Worm (Caenorhabditis elegans) whole organism, L4 larva: ENCODE data around the gene din-1.

Source experiments
- F44E2.7 ChIP-seq: fragments of 200-800 bp; sonication (Bioruptor generic); IDR thresholded peaks from 2 replicates; pipeline ENCODE4 v2.1.2; 2022; ENCODE audit warnings: missing genetic modification characterization, missing compliant biosample characterization
- R02D3.7 ChIP-seq: fragments of 150-350 bp; sonication (generic microtip); optimal IDR thresholded peaks from 3 replicates; lab custom pipeline; 2014; ENCODE audit warnings: missing biosample characterization, missing genetic modification characterization
- T26A8.4 ChIP-seq: fragments of 200-800 bp; sonication (Bioruptor generic); IDR thresholded peaks from 2 replicates; pipeline ENCODE4 v1.3.6; 2022; ENCODE audit warnings: missing genetic modification characterization, missing compliant biosample characterization
- Y48G9A.11 ChIP-seq: fragments of 200-800 bp; sonication (Bioruptor generic); IDR thresholded peaks from 2 replicates; pipeline ENCODE4 v1.3.6; 2022; ENCODE audit warnings: missing genetic modification reagents, missing genetic modification characterization, missing compliant biosample characterization
- Y75B8A.6 ChIP-seq: fragments of 200-800 bp; sonication (Bioruptor generic); IDR thresholded peaks from 2 replicates; pipeline ENCODE4 v1.3.6; 2022; ENCODE audit warnings: missing genetic modification reagents, missing genetic modification characterization, missing compliant biosample characterization
- ZK337.2 ChIP-seq: fragments of 200-800 bp; sonication (Bioruptor generic); IDR thresholded peaks from 2 replicates; pipeline ENCODE4 v1.3.6; 2022; ENCODE audit warnings: missing genetic modification reagents, missing genetic modification characterization, missing compliant biosample characterization
- arid-1 ChIP-seq: fragments of 200-800 bp; sonication (Bioruptor generic); conservative IDR thresholded peaks from 2 replicates; pipeline ENCODE4 v1.3.6; 2022; ENCODE audit warnings: missing genetic modification reagents, missing genetic modification characterization, missing compliant biosample characterization
- ceh-32 ChIP-seq: sonication (generic microtip); optimal IDR thresholded peaks from 2 replicates; lab custom pipeline; 2016; ENCODE audit warnings: mild to moderate bottlenecking, missing genetic modification characterization, missing compliant biosample characterization; ENCODE audit not compliant: poor library complexity
- ceh-62 ChIP-seq: sonication (generic microtip); optimal IDR thresholded peaks from 2 replicates; lab custom pipeline; 2017; ENCODE audit warnings: missing biosample characterization, missing genetic modification characterization
- ceh-82 ChIP-seq: sonication (generic microtip); optimal IDR thresholded peaks from 2 replicates; lab custom pipeline; 2017; ENCODE audit warnings: missing biosample characterization, missing genetic modification characterization
- cey-2 ChIP-seq: sonication (generic microtip); optimal IDR thresholded peaks from 3 replicates; lab custom pipeline; 2017; ENCODE audit warnings: missing genetic modification characterization, mild to moderate bottlenecking, missing compliant biosample characterization, antibody characterized with exemption, borderline replicate concordance; ENCODE audit not compliant: insufficient read depth
- ctbp-1 ChIP-seq: fragments of 200-800 bp; sonication (Bioruptor generic); IDR thresholded peaks from 2 replicates; pipeline ENCODE4 v1.3.6; 2022; ENCODE audit warnings: missing genetic modification reagents, missing genetic modification characterization, missing compliant biosample characterization
- daf-8 ChIP-seq: fragments of 200-800 bp; sonication (Bioruptor generic); IDR thresholded peaks from 2 replicates; pipeline ENCODE4 v1.3.6; 2022; ENCODE audit warnings: missing genetic modification characterization, missing compliant biosample characterization
- dmd-8 ChIP-seq: fragments of 200-800 bp; sonication (Bioruptor generic); IDR thresholded peaks from 2 replicates; pipeline ENCODE4 v1.3.6; 2022; ENCODE audit warnings: missing genetic modification characterization, missing compliant biosample characterization
- dpl-1 ChIP-seq: fragments of 150-350 bp; optimal IDR thresholded peaks from 2 replicates; lab custom pipeline; 2014; ENCODE audit warnings: missing biosample characterization, missing genetic modification reagents, missing genetic modification characterization
- fkh-10 ChIP-seq: fragments of 150-350 bp; optimal IDR thresholded peaks from 2 replicates; lab custom pipeline; 2014; ENCODE audit warnings: missing biosample characterization, missing genetic modification reagents, missing genetic modification characterization
- hif-1 ChIP-seq, 2 experiments: sonication (generic microtip); optimal IDR thresholded peaks; 2 replicates each; lab custom pipeline; 2016 to 2017; ENCODE audit warnings: missing compliant biosample characterization in 2 of 2, missing genetic modification characterization in 2 of 2, missing genetic modification reagents in 2 of 2, missing genotype in 2 of 2, mild to moderate bottlenecking in 1 of 2
- hlh-30 ChIP-seq: sonication (generic microtip); optimal IDR thresholded peaks from 2 replicates; lab custom pipeline; 2017; ENCODE audit warnings: antibody characterized with exemption, mild to moderate bottlenecking, missing genetic modification characterization, missing compliant biosample characterization; ENCODE audit not compliant: insufficient read depth
- lim-7 ChIP-seq: fragments of 200-800 bp; sonication (Bioruptor generic); IDR thresholded peaks from 2 replicates; pipeline ENCODE4 v1.3.6; 2022; ENCODE audit warnings: missing genetic modification characterization, missing compliant biosample characterization
- lin-1 ChIP-seq: fragments of 200-800 bp; sonication (Bioruptor generic); IDR thresholded peaks from 2 replicates; pipeline ENCODE4 v1.3.6; 2022; ENCODE audit warnings: missing genetic modification reagents, missing genetic modification characterization, missing compliant biosample characterization
- lin-15B ChIP-seq: fragments of 150-350 bp; sonication (generic microtip); optimal IDR thresholded peaks from 3 replicates; lab custom pipeline; 2014; ENCODE audit warnings: missing biosample characterization, missing genetic modification characterization
- lin-38 ChIP-seq: fragments of 200-800 bp; sonication (Bioruptor generic); IDR thresholded peaks from 2 replicates; pipeline ENCODE4 v1.3.6; 2022; ENCODE audit warnings: missing genetic modification reagents, missing genetic modification characterization, missing compliant biosample characterization
- lir-3 ChIP-seq: sonication (generic microtip); optimal IDR thresholded peaks from 2 replicates; lab custom pipeline; 2016; ENCODE audit warnings: mild to moderate bottlenecking, missing genetic modification characterization, missing compliant biosample characterization
- lsy-2 ChIP-seq, 2 experiments: fragments of 150-350 bp in 1 of 2; sonication (generic microtip) in 1 of 2; optimal IDR thresholded peaks; 2 replicates each; lab custom pipeline; 2014 to 2017; ENCODE audit warnings: missing biosample characterization in 2 of 2, missing genetic modification characterization in 2 of 2
- madf-9 ChIP-seq: fragments of 200-800 bp; sonication (Bioruptor generic); conservative IDR thresholded peaks from 2 replicates; pipeline ENCODE4 v1.3.6; 2022; ENCODE audit warnings: missing genetic modification reagents, missing genetic modification characterization, missing compliant biosample characterization
- mdl-1 ChIP-seq, 2 experiments: fragments of 150-350 bp in 1 of 2; sonication (generic microtip) in 1 of 2; optimal IDR thresholded peaks; 2 replicates each; lab custom pipeline; 2014 to 2017; ENCODE audit warnings: missing biosample characterization in 2 of 2, missing genetic modification characterization in 2 of 2
- mes-2 ChIP-seq: sonication (generic microtip); optimal IDR thresholded peaks from 2 replicates; lab custom pipeline; 2016; ENCODE audit warnings: missing genotype, mild to moderate bottlenecking, missing genetic modification characterization, missing compliant biosample characterization; ENCODE audit not compliant: poor library complexity, severe bottlenecking
- mxl-2 ChIP-seq: fragments of 200-800 bp; sonication (Bioruptor generic); conservative IDR thresholded peaks from 2 replicates; pipeline ENCODE4 v1.3.6; 2022; ENCODE audit warnings: missing genetic modification reagents, missing genetic modification characterization, missing compliant biosample characterization
- nhr-10 ChIP-seq: fragments of 150-350 bp; optimal IDR thresholded peaks from 2 replicates; lab custom pipeline; 2014; ENCODE audit warnings: missing biosample characterization, missing genetic modification characterization
- nhr-102 ChIP-seq: sonication (generic microtip); optimal IDR thresholded peaks from 2 replicates; lab custom pipeline; 2016; ENCODE audit warnings: mild to moderate bottlenecking, missing genetic modification characterization, moderate library complexity, missing compliant biosample characterization
- nhr-237 ChIP-seq: sonication (generic microtip); optimal IDR thresholded peaks from 2 replicates; lab custom pipeline; 2017; ENCODE audit warnings: missing biosample characterization, missing genetic modification characterization
- nhr-41 ChIP-seq: fragments of 200-800 bp; sonication (Bioruptor generic); IDR thresholded peaks from 2 replicates; pipeline ENCODE4 v1.3.6; 2022; ENCODE audit warnings: missing genetic modification reagents, missing genetic modification characterization, missing compliant biosample characterization
- nhr-48 ChIP-seq: sonication (generic microtip); optimal IDR thresholded peaks from 2 replicates; lab custom pipeline; 2016; ENCODE audit warnings: mild to moderate bottlenecking, missing genetic modification characterization, missing compliant biosample characterization
- nhr-6 ChIP-seq: fragments of 150-350 bp; optimal IDR thresholded peaks from 2 replicates; lab custom pipeline; 2014; ENCODE audit warnings: missing biosample characterization, missing genetic modification characterization
- pha-4 ChIP-seq, 2 experiments: fragments of 150-350 bp in 1 of 2; fragments of 200-800 bp in 1 of 2; sonication (Bioruptor generic) in 1 of 2; IDR thresholded peaks in 1 of 2; optimal IDR thresholded peaks in 1 of 2; 2 replicates each; pipeline versions ENCODE4 v1.3.6 to Lab custom; 2014 to 2022; ENCODE audit warnings: missing genetic modification characterization in 2 of 2, missing genetic modification reagents in 2 of 2, missing biosample characterization in 1 of 2, missing compliant biosample characterization in 1 of 2
- rbr-2 ChIP-seq: sonication (generic microtip); optimal IDR thresholded peaks from 2 replicates; lab custom pipeline; 2016; ENCODE audit warnings: missing genotype, missing genetic modification characterization, missing compliant biosample characterization
- set-16 ChIP-seq: fragments of 200-800 bp; sonication (Bioruptor generic); IDR thresholded peaks from 2 replicates; pipeline ENCODE4 v1.3.6; 2022; ENCODE audit warnings: missing genetic modification reagents, missing genetic modification characterization, missing compliant biosample characterization
- skn-1 ChIP-seq: fragments of 150-350 bp; optimal IDR thresholded peaks from 2 replicates; lab custom pipeline; 2014; ENCODE audit warnings: missing biosample characterization, missing genetic modification characterization
- snpc-1.2 ChIP-seq: fragments of 200-800 bp; sonication (Bioruptor generic); IDR thresholded peaks from 2 replicates; pipeline ENCODE4 v1.3.6; 2022; ENCODE audit warnings: missing genetic modification reagents, missing genetic modification characterization, missing compliant biosample characterization
- tag-97 ChIP-seq: fragments of 200-800 bp; sonication (Bioruptor generic); IDR thresholded peaks from 2 replicates; pipeline ENCODE4 v1.3.6; 2022; ENCODE audit warnings: missing genetic modification characterization, missing compliant biosample characterization
- unc-130 ChIP-seq: sonication (generic microtip); optimal IDR thresholded peaks from 2 replicates; lab custom pipeline; 2016; ENCODE audit warnings: missing genetic modification reagents, missing genetic modification characterization, missing compliant biosample characterization
- unc-39 ChIP-seq: sonication (generic microtip); optimal IDR thresholded peaks from 2 replicates; lab custom pipeline; 2017; ENCODE audit warnings: missing biosample characterization, missing genetic modification characterization
- zip-11 ChIP-seq: fragments of 200-800 bp; sonication (Bioruptor generic); IDR thresholded peaks from 2 replicates; pipeline ENCODE4 v1.3.6; 2022; ENCODE audit warnings: missing genetic modification characterization, missing compliant biosample characterization
- ztf-11 ChIP-seq: fragments of 150-350 bp; optimal IDR thresholded peaks from 2 replicates; lab custom pipeline; 2014; ENCODE audit warnings: missing biosample characterization, missing genetic modification characterization
- ztf-7 ChIP-seq: fragments of 150-350 bp; optimal IDR thresholded peaks from 2 replicates; lab custom pipeline; 2014; ENCODE audit warnings: missing biosample characterization, missing genetic modification characterization

Gene din-1

DNA sequence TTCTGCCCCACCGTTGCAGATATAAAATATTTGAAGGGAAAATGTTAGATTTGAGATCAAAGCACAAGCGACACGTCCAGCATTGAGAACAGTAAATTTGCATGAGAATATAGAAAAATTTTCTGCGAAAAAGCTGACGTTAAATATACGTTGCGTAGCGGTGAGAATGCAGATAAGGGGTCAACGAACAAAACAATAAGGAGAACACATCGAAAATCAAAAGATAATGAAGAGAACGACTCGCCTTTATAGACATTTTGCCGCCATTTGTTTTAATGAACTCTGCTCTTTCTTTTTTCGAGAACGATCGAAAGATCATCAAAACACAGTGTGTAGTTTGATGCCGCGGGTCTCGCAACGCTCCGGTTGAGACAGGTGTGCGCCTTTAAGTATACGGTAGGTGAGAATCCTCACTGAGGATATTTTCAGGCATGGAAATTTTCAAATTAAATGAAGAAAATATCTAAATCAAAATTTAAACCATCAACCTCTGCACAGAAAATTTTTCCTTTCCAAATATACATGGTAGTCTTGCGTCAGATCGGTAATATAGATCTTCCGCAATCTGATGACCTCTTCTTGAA is 37.2 kb downstream of the din-1 start (continued):
- TF ChIP-seq ceh-62 (tag; lab: Kevin White, UChicago) (no peak), skn-1 (tag; lab: Kevin White, UChicago) (no peak), F44E2.7 (GFP tag; lab: Robert Waterston, UW) (no peak), ZK337.2 (GFP tag; lab: Robert Waterston, UW) (no peak), nhr-48 (tag; lab: Kevin White, UChicago) (peak; percentile 41), lim-7 (no peak), zip-11 (no peak), nhr-237 (tag; lab: Kevin White, UChicago) (no peak), nhr-6 (tag; lab: Kevin White, UChicago) (no peak), snpc-1.2 (GFP tag; lab: Robert Waterston, UW) (0 out of 2 replicates have a peak, but pooled peaks have one; percentile 23), nhr-102 (tag; lab: Kevin White, UChicago) (no peak), ztf-11 (tag; lab: Kevin White, UChicago) (no peak), lir-3 (tag; lab: Kevin White, UChicago) (no peak), pha-4 (GFP tag; IDR thresholded peaks at IDR 0.05; lab: Robert Waterston, UW) (no peak), pha-4 (tag; optimal IDR thresholded peaks at IDR 0.05; lab: Kevin White, UChicago) (no peak), tag-97 (GFP tag; lab: Robert Waterston, UW) (no peak), unc-130 (GFP tag; lab: Kevin White, UChicago) (peak; percentile 11), rbr-2 (no peak), unc-39 (tag; lab: Kevin White, UChicago) (no peak), ceh-82 (no peak), Y75B8A.6 (no peak), lin-38 (GFP tag; lab: Robert Waterston, UW) (peak; percentile 63), nhr-41 (GFP tag; lab: Robert Waterston, UW) (no peak), ceh-32 (tag; lab: Kevin White, UChicago) (no peak), nhr-10 (tag; lab: Kevin White, UChicago) (no peak), daf-8 (no peak), cey-2 (tag; lab: Kevin White, UChicago) (no peak), ztf-7 (tag; lab: Kevin White, UChicago) (no peak), lin-1 (GFP tag; lab: Robert Waterston, UW) (no peak)

ce11 chrII:11595368-11595996 is 37.9 kb downstream of the din-1 start, which contains the start of gene gfat-1:
TSS of gene gfat-1 (minus strand) at chrII:11595418.
- TF ChIP-seq lsy-2 (tag; optimal IDR thresholded peaks at IDR 0.05; lab: Kevin White, UChicago) (peak in 1 of 2 experiments; percentile 17), hif-1 (tag; optimal IDR thresholded peaks at IDR 0.05; lab: Kevin White, UChicago) (no peak), madf-9 (no peak), fkh-10 (GFP tag; lab: Kevin White, UChicago) (no peak), T26A8.4 (GFP tag; lab: Robert Waterston, UW) (no peak), lin-1 (GFP tag; lab: Robert Waterston, UW) (no peak), nhr-6 (tag; lab: Kevin White, UChicago) (peak; percentile 21), lin-15B (tag; lab: Kevin White, UChicago) (no peak), Y48G9A.11 (GFP tag; lab: Robert Waterston, UW) (no peak), R02D3.7 (no peak), lin-38 (GFP tag; lab: Robert Waterston, UW) (peak; percentile 16; the same call in 1 of the 2 replicates), lim-7 (0 out of 2 replicates have a peak, but pooled peaks have one; percentile 8), arid-1 (GFP tag; lab: Robert Waterston, UW) (no peak), hlh-30 (tag; lab: Kevin White, UChicago) (peak; percentile 57), mxl-2 (GFP tag; lab: Robert Waterston, UW) (no peak), dmd-8 (GFP tag; lab: Robert Waterston, UW) (no peak), dpl-1 (GFP tag; lab: Kevin White, UChicago) (peak; percentile 9), F44E2.7 (GFP tag; lab: Robert Waterston, UW) (no peak), ctbp-1 (GFP tag; lab: Robert Waterston, UW) (0 out of 2 replicates have a peak, but pooled peaks have one; percentile 34), mes-2 (tag; lab: Kevin White, UChicago) (peak; percentile 43), nhr-237 (tag; lab: Kevin White, UChicago) (no peak), mdl-1 (tag; optimal IDR thresholded peaks at IDR 0.05; lab: Kevin White, UChicago) (peak; percentile 37 to 89), set-16 (GFP tag; lab: Robert Waterston, UW) (peak; percentile 32)
